Fruit fly (Drosophila melanogaster): ENCODE results near the gene Las.
A peak's percentile ranks its signal among the peaks of the same experiment; 100 is the strongest.

Las gene

dm6 chr3L:20405971-20406948 is 25.9 kb downstream of the Las start (continued):
- TF ChIP-seq cg (GFP tag; optimal IDR thresholded peaks at IDR 0.05) (no peak), Atf-2 (GFP tag; optimal IDR thresholded peaks at IDR 0.05) (no peak), CG1233 (GFP tag; optimal IDR thresholded peaks at IDR 0.05) (no peak), CG13296 (GFP tag; optimal IDR thresholded peaks at IDR 0.05) (peak; percentile 73), CG18476 (GFP tag; optimal IDR thresholded peaks at IDR 0.05) (no peak), CG30403 (GFP tag; optimal IDR thresholded peaks at IDR 0.05) (no peak), ERR (GFP tag; optimal IDR thresholded peaks at IDR 0.05) (no peak), tgo (GFP tag; IDR thresholded peaks at IDR 0.05) (no peak), p53 (GFP tag; optimal IDR thresholded peaks at IDR 0.05) (no peak), Aef1 (GFP tag; IDR thresholded peaks at IDR 0.05) (no peak), crp (GFP tag; optimal IDR thresholded peaks at IDR 0.05) (no peak), jumu (GFP tag; optimal IDR thresholded peaks at IDR 0.05) (no peak), dpn (GFP tag; optimal IDR thresholded peaks at IDR 0.05) (no peak), Dp (GFP tag; optimal IDR thresholded peaks at IDR 0.05) (no peak), CG5245 (GFP tag; optimal IDR thresholded peaks at IDR 0.05) (no peak), CG18619 (GFP tag; optimal IDR thresholded peaks at IDR 0.05) (no peak), YL-1 (GFP tag; optimal IDR thresholded peaks at IDR 0.05) (no peak), run (tag; optimal IDR thresholded peaks at IDR 0.05) (peak; percentile 12), da (GFP tag; optimal IDR thresholded peaks at IDR 0.05) (no peak), CG11456 (GFP tag; IDR thresholded peaks at IDR 0.05) (no peak), Nf-YC (tag; optimal IDR thresholded peaks at IDR 0.05) (peak; percentile 21), gsb (GFP tag; IDR thresholded peaks at IDR 0.05) (no peak), Mes4 (GFP tag; optimal IDR thresholded peaks at IDR 0.05) (no peak), Awh (GFP tag; IDR thresholded peaks at IDR 0.05) (no peak), inv (GFP tag; IDR thresholded peaks at IDR 0.05; ENCODE audit: partially characterized antibody) (no peak), CG18599 (GFP tag; optimal IDR thresholded peaks at IDR 0.05) (peak; percentile 0), zen (tag; optimal IDR thresholded peaks at IDR 0.05) (no peak), ac (GFP tag; optimal IDR thresholded peaks at IDR 0.05) (peak; percentile 21), sug (tag; optimal IDR thresholded peaks at IDR 0.05) (peak; percentile 18), Neu2 (GFP tag; optimal IDR thresholded peaks at IDR 0.05; ENCODE audit: borderline replicate concordance) (no peak), CG10431 (GFP tag; optimal IDR thresholded peaks at IDR 0.05) (no peak), Optix (GFP tag; IDR thresholded peaks at IDR 0.05) (no peak), pb (GFP tag; optimal IDR thresholded peaks at IDR 0.05) (no peak), D19A (tag; optimal IDR thresholded peaks at IDR 0.05) (no peak), CG14050 (GFP tag; IDR thresholded peaks at IDR 0.05) (no peak), Sin3A (optimal IDR thresholded peaks at IDR 0.05) (no peak), Nf-YB (GFP tag; optimal IDR thresholded peaks at IDR 0.05) (no peak), maf-S (GFP tag; optimal IDR thresholded peaks at IDR 0.05) (no peak), ham (GFP tag; IDR thresholded peaks at IDR 0.05) (no peak), CG11504 (tag; optimal IDR thresholded peaks at IDR 0.05) (peak; percentile 3), Dbx (GFP tag; IDR thresholded peaks at IDR 0.05) (no peak), fu2 (GFP tag; optimal IDR thresholded peaks at IDR 0.05) (no peak), CG16863 (GFP tag; optimal IDR thresholded peaks at IDR 0.05) (no peak), Doc2 (GFP tag; IDR thresholded peaks at IDR 0.05) (no peak), CG13624 (GFP tag; optimal IDR thresholded peaks at IDR 0.05) (no peak), Dll (GFP tag; IDR thresholded peaks at IDR 0.05; ENCODE audit: partially characterized antibody) (no peak), pan (optimal IDR thresholded peaks at IDR 0.05) (no peak), pan (GFP tag; optimal IDR thresholded peaks at IDR 0.05 in 1 of 2, IDR thresholded peaks at IDR 0.05 in 1 of 2) (no peak), Asciz (GFP tag; optimal IDR thresholded peaks at IDR 0.05) (peak; percentile 57), CG11696 (GFP tag; IDR thresholded peaks at IDR 0.05) (no peak)

All from whole organism, embryonic.